Fruit fly (Drosophila melanogaster) whole organism, embryonic: Measurements from ENCODE around the gene Spn88Ea.

ENCODE experiments used
- Asciz ChIP-seq: fragments of 200-800 bp; sonication (Bioruptor generic); optimal IDR thresholded peaks from 2 replicates; lab custom pipeline; 2017; ENCODE audit warnings: missing biosample characterization, mild to moderate bottlenecking, missing genetic modification characterization, missing genetic modification reagents
- CG11247 ChIP-seq: fragments of 200-800 bp; sonication (Bioruptor generic); IDR thresholded peaks from 2 replicates; pipeline ENCODE4 v1.3.6; 2022; ENCODE audit warnings: missing biosample characterization, missing genetic modification characterization
- CG12104 ChIP-seq: fragments of 200-800 bp; sonication (Bioruptor generic); optimal IDR thresholded peaks from 3 replicates; lab custom pipeline; 2016; ENCODE audit warnings: missing biosample characterization, missing genetic modification characterization
- CG13296 ChIP-seq: fragments of 200-800 bp; sonication (Bioruptor generic); optimal IDR thresholded peaks from 3 replicates; lab custom pipeline; 2018; ENCODE audit warnings: missing biosample characterization, mild to moderate bottlenecking, missing genetic modification characterization
- CG14710 ChIP-seq: fragments of 200-800 bp; sonication (Bioruptor generic); optimal IDR thresholded peaks from 3 replicates; lab custom pipeline; 2019; ENCODE audit warnings: missing biosample characterization, mild to moderate bottlenecking, missing genetic modification characterization, moderate library complexity
- CG15479 ChIP-seq: fragments of 200-800 bp; sonication (Bioruptor generic); optimal IDR thresholded peaks from 3 replicates; lab custom pipeline; 2019; ENCODE audit warnings: missing biosample characterization, mild to moderate bottlenecking, missing genetic modification characterization, moderate library complexity
- CG17361 ChIP-seq: fragments of 200-800 bp; sonication (Bioruptor generic); IDR thresholded peaks from 3 replicates; pipeline ENCODE4 v1.3.6; 2022; ENCODE audit warnings: missing biosample characterization, missing genetic modification characterization
- CG18262 ChIP-seq: fragments of 200-800 bp; optimal IDR thresholded peaks from 3 replicates; lab custom pipeline; 2019; ENCODE audit warnings: missing biosample characterization, mild to moderate bottlenecking, missing genetic modification characterization, moderate library complexity
- CG18764 ChIP-seq: fragments of 200-800 bp; sonication (Bioruptor generic); optimal IDR thresholded peaks from 3 replicates; lab custom pipeline; 2016; ENCODE audit warnings: missing biosample characterization, missing genetic modification characterization
- CG2129 ChIP-seq: fragments of 200-800 bp; sonication (Bioruptor generic); IDR thresholded peaks from 2 replicates; pipeline ENCODE4 v1.3.6; 2022; ENCODE audit warnings: missing biosample characterization, missing genetic modification characterization; ENCODE audit not compliant: partially characterized antibody
- CG2875 ChIP-seq: fragments of 200-800 bp; sonication (Bioruptor generic); optimal IDR thresholded peaks from 2 replicates; lab custom pipeline; 2017; ENCODE audit warnings: missing biosample characterization, mild to moderate bottlenecking, missing genetic modification characterization, missing genetic modification reagents
- CG3995 ChIP-seq: fragments of 200-800 bp; sonication (Bioruptor generic); optimal IDR thresholded peaks from 3 replicates; lab custom pipeline; 2016; ENCODE audit warnings: missing biosample characterization, missing genetic modification characterization
- CG42726 ChIP-seq: fragments of 200-800 bp; sonication (Bioruptor generic); IDR thresholded peaks from 2 replicates; pipeline ENCODE4 v1.3.6; 2022; ENCODE audit warnings: missing biosample characterization, missing genetic modification characterization; ENCODE audit not compliant: partially characterized antibody
- CG4707 ChIP-seq: fragments of 200-800 bp; sonication (Bioruptor generic); optimal IDR thresholded peaks from 2 replicates; lab custom pipeline; 2018; ENCODE audit warnings: missing biosample characterization, mild to moderate bottlenecking, missing genetic modification characterization, moderate library complexity
- CG6654 ChIP-seq: fragments of 200-800 bp; sonication (Bioruptor generic); optimal IDR thresholded peaks from 2 replicates; lab custom pipeline; 2017; ENCODE audit warnings: missing biosample characterization, mild to moderate bottlenecking, missing genetic modification characterization
- CG7928 ChIP-seq: fragments of 200-800 bp; sonication (Bioruptor generic); optimal IDR thresholded peaks from 2 replicates; lab custom pipeline; 2017; ENCODE audit warnings: missing biosample characterization, mild to moderate bottlenecking, missing genetic modification characterization
- CG8924 ChIP-seq: fragments of 200-800 bp; optimal IDR thresholded peaks from 3 replicates; lab custom pipeline; 2019; ENCODE audit warnings: missing biosample characterization, mild to moderate bottlenecking, missing genetic modification characterization, moderate library complexity
- CoRest ChIP-seq: fragments of 200-800 bp; sonication (Bioruptor generic); optimal IDR thresholded peaks from 3 replicates; lab custom pipeline; 2018; ENCODE audit warnings: missing biosample characterization, mild to moderate bottlenecking, missing genetic modification characterization, moderate library complexity
- Dll ChIP-seq: fragments of 200-800 bp; sonication (Bioruptor generic); IDR thresholded peaks from 4 replicates; pipeline ENCODE4 v1.3.6; 2022; ENCODE audit warnings: missing biosample characterization, missing genetic modification characterization; ENCODE audit not compliant: partially characterized antibody
- E2f2 ChIP-seq: fragments of 200-800 bp; sonication (Bioruptor generic); IDR thresholded peaks from 2 replicates; pipeline ENCODE4 v1.3.6; 2022; ENCODE audit warnings: missing biosample characterization, missing genetic modification characterization
- Fer1 ChIP-seq: fragments of 200-800 bp; sonication (Bioruptor generic); optimal IDR thresholded peaks from 2 replicates; lab custom pipeline; 2017; ENCODE audit warnings: missing biosample characterization, mild to moderate bottlenecking, missing genetic modification characterization
- HmgZ ChIP-seq: fragments of 200-800 bp; sonication (Bioruptor generic); optimal IDR thresholded peaks from 2 replicates; lab custom pipeline; 2018; ENCODE audit warnings: missing biosample characterization, mild to moderate bottlenecking, missing genetic modification characterization
- MESR4 ChIP-seq: fragments of 200-800 bp; sonication (Bioruptor generic); optimal IDR thresholded peaks from 2 replicates; lab custom pipeline; 2018; ENCODE audit warnings: missing biosample characterization, mild to moderate bottlenecking, missing genetic modification characterization, moderate library complexity
- Max ChIP-seq: fragments of 200-800 bp; sonication (Bioruptor generic); optimal IDR thresholded peaks from 2 replicates; lab custom pipeline; 2016; ENCODE audit warnings: missing biosample characterization, mild to moderate bottlenecking, missing genetic modification characterization
- Nf-YB ChIP-seq: fragments of 200-800 bp; sonication (Bioruptor generic); optimal IDR thresholded peaks from 3 replicates; lab custom pipeline; 2019; ENCODE audit warnings: missing biosample characterization, mild to moderate bottlenecking, missing genetic modification characterization, moderate library complexity
- Nf-YC ChIP-seq: fragments of 200-800 bp; optimal IDR thresholded peaks from 3 replicates; lab custom pipeline; 2019; ENCODE audit warnings: missing biosample characterization, mild to moderate bottlenecking, missing genetic modification characterization, moderate library complexity
- Oaz ChIP-seq: fragments of 200-800 bp; sonication (Bioruptor generic); IDR thresholded peaks from 2 replicates; pipeline ENCODE4 v1.3.6; 2022; ENCODE audit warnings: missing biosample characterization, missing genetic modification characterization
- Opbp ChIP-seq: fragments of 200-800 bp; sonication (Bioruptor generic); IDR thresholded peaks from 3 replicates; pipeline ENCODE4 v1.3.6; 2022; ENCODE audit warnings: missing biosample characterization, missing genetic modification characterization; ENCODE audit not compliant: partially characterized antibody
- Pdp1 ChIP-seq, 2 experiments: fragments of 200-800 bp; sonication (Bioruptor generic); optimal IDR thresholded peaks; 3 replicates each; lab custom pipeline; 2016; ENCODE audit warnings: missing biosample characterization in 2 of 2, missing genetic modification characterization in 2 of 2, mild to moderate bottlenecking in 1 of 2, moderate library complexity in 1 of 2
- Scr ChIP-seq: fragments of 200-800 bp; sonication (Bioruptor generic); IDR thresholded peaks from 2 replicates; pipeline ENCODE4 v1.3.6; 2022; ENCODE audit warnings: missing biosample characterization, missing genetic modification characterization; ENCODE audit not compliant: partially characterized antibody
- Sin3A ChIP-seq: fragments of >200 bp; optimal IDR thresholded peaks from 2 replicates; lab custom pipeline; 2018
- Stat92E ChIP-seq, 3 experiments: fragments of >200 bp in 2 of 3; fragments of 200-800 bp in 1 of 3; sonication (Bioruptor generic) in 1 of 3; optimal IDR thresholded peaks; 2 replicates each; lab custom pipeline; 2017 to 2019; ENCODE audit warnings: missing biosample characterization in 3 of 3, missing genetic modification characterization in 3 of 3, mild to moderate bottlenecking in 1 of 3, moderate library complexity in 1 of 3
- amos ChIP-seq: fragments of 200-800 bp; sonication (Bioruptor generic); IDR thresholded peaks from 2 replicates; pipeline ENCODE4 v1.3.6; 2022; ENCODE audit warnings: missing biosample characterization, missing genetic modification characterization; ENCODE audit not compliant: partially characterized antibody
- bbx ChIP-seq: fragments of 200-800 bp; sonication (Bioruptor generic); IDR thresholded peaks from 2 replicates; pipeline ENCODE4 v1.3.6; 2022; ENCODE audit warnings: missing biosample characterization, missing genetic modification characterization; ENCODE audit not compliant: partially characterized antibody
- chm ChIP-seq: fragments of 200-800 bp; sonication (Bioruptor generic); IDR thresholded peaks from 2 replicates; pipeline ENCODE4 v1.3.6; 2022; ENCODE audit warnings: missing biosample characterization, missing genetic modification characterization
- ci ChIP-seq: fragments of 200-800 bp; sonication (Bioruptor generic); IDR thresholded peaks from 3 replicates; pipeline ENCODE4 v1.3.6; 2022; ENCODE audit warnings: missing biosample characterization, missing genetic modification characterization
- en ChIP-seq: fragments of 200-800 bp; sonication (Bioruptor generic); optimal IDR thresholded peaks from 2 replicates; lab custom pipeline; 2016; ENCODE audit warnings: missing biosample characterization, missing genetic modification characterization
- exex ChIP-seq: fragments of 200-800 bp; sonication (Bioruptor generic); optimal IDR thresholded peaks from 4 replicates; lab custom pipeline; 2018; ENCODE audit warnings: missing biosample characterization, mild to moderate bottlenecking, missing genetic modification characterization, moderate library complexity
- grn ChIP-seq: fragments of 200-800 bp; sonication (Bioruptor generic); optimal IDR thresholded peaks from 3 replicates; lab custom pipeline; 2017; ENCODE audit warnings: missing biosample characterization, missing genetic modification characterization
- gro ChIP-seq: fragments of 200-800 bp; sonication (Bioruptor generic); optimal IDR thresholded peaks from 2 replicates; lab custom pipeline; 2016; ENCODE audit warnings: missing biosample characterization, missing genetic modification characterization
- inv ChIP-seq: fragments of 200-800 bp; sonication (Bioruptor generic); IDR thresholded peaks from 2 replicates; pipeline ENCODE4 v1.3.6; 2022; ENCODE audit warnings: missing biosample characterization, missing genetic modification characterization; ENCODE audit not compliant: partially characterized antibody
- lola ChIP-seq, 3 experiments: fragments of >200 bp in 2 of 3; fragments of 200-800 bp in 1 of 3; sonication (Bioruptor generic) in 1 of 3; optimal IDR thresholded peaks; 2 replicates each; lab custom pipeline; 2017 to 2019; ENCODE audit warnings: missing biosample characterization in 3 of 3, missing genetic modification characterization in 3 of 3, mild to moderate bottlenecking in 1 of 3, moderate library complexity in 1 of 3
- mirr ChIP-seq: fragments of 200-800 bp; sonication (Bioruptor generic); optimal IDR thresholded peaks from 3 replicates; lab custom pipeline; 2018; ENCODE audit warnings: missing biosample characterization, mild to moderate bottlenecking, missing genetic modification characterization
- nmo ChIP-seq: fragments of 200-800 bp; sonication (Bioruptor generic); optimal IDR thresholded peaks from 2 replicates; lab custom pipeline; 2018; ENCODE audit warnings: missing biosample characterization, mild to moderate bottlenecking, missing genetic modification characterization, moderate library complexity
- tna ChIP-seq: fragments of 200-800 bp; sonication (Bioruptor generic); IDR thresholded peaks from 2 replicates; pipeline ENCODE4 v1.3.6; 2022; ENCODE audit warnings: missing biosample characterization, missing genetic modification characterization; ENCODE audit not compliant: partially characterized antibody
- trem ChIP-seq: fragments of 200-800 bp; optimal IDR thresholded peaks from 3 replicates; lab custom pipeline; 2019; ENCODE audit warnings: missing biosample characterization, mild to moderate bottlenecking, missing genetic modification characterization, moderate library complexity
- wdn ChIP-seq: fragments of 200-800 bp; sonication (Bioruptor generic); IDR thresholded peaks from 2 replicates; pipeline ENCODE4 v1.3.6; 2022; ENCODE audit warnings: missing biosample characterization, missing genetic modification characterization

The Spn88Ea gene

dm6 chr3R:15213362-15213989 lies 7.2 kb upstream of the Spn88Ea start, which contains the start of the genes CG6654 and CG4210 (continued):
- TF ChIP-seq lola (GFP tag; optimal IDR thresholded peaks at IDR 0.05; lab: Kevin White, UChicago) (peak in 1 of 3 experiments; percentile 23), nmo (GFP tag; lab: Kevin White, UChicago) (peak; percentile 56), chm (GFP tag; lab: Robert Waterston, UW) (0 out of 2 replicates have a peak, but pooled peaks have one; percentile 9), wdn (no peak), CG3995 (peak; percentile 69), CG18764 (GFP tag; lab: Kevin White, UChicago) (no peak), MESR4 (peak; percentile 66), en (GFP tag; lab: Kevin White, UChicago) (no peak), HmgZ (tag; lab: Kevin White, UChicago) (peak; percentile 48), Max (peak; percentile 14), bbx (GFP tag; lab: Robert Waterston, UW) (0 out of 2 replicates have a peak, but pooled peaks have one; percentile 39), CG4707 (GFP tag; lab: Kevin White, UChicago) (no peak), CoRest (tag; lab: Kevin White, UChicago) (peak; percentile 56), Dll (GFP tag; lab: Robert Waterston, UW) (peak; percentile 69), Oaz (GFP tag; lab: Robert Waterston, UW) (no peak), Scr (GFP tag; lab: Robert Waterston, UW) (peak; percentile 68), exex (peak; percentile 38), Opbp (GFP tag; lab: Robert Waterston, UW) (peak; percentile 53; the same call in 2 of the 3 replicates), Sin3A (peak; percentile 21), ci (GFP tag; lab: Robert Waterston, UW) (no peak), gro (GFP tag; lab: Kevin White, UChicago) (peak; percentile 33), Nf-YC (tag; lab: Kevin White, UChicago) (peak; percentile 44), CG13296 (GFP tag; lab: Kevin White, UChicago) (peak; percentile 5), CG12104 (GFP tag; lab: Kevin White, UChicago) (peak; percentile 23), inv (GFP tag; lab: Robert Waterston, UW) (peak; percentile 37; the same call in 1 of the 2 replicates), amos (peak; percentile 49), Asciz (GFP tag; lab: Kevin White, UChicago) (peak; percentile 1), CG18262 (tag; lab: Kevin White, UChicago) (peak; percentile 22), CG8924 (peak; percentile 6), CG6654 (GFP tag; lab: Kevin White, UChicago) (no peak), CG2875 (GFP tag; lab: Kevin White, UChicago) (no peak), CG14710 (tag; lab: Kevin White, UChicago) (peak; percentile 61), Nf-YB (no peak), Fer1 (GFP tag; lab: Kevin White, UChicago) (peak; percentile 30), Pdp1 (GFP tag; optimal IDR thresholded peaks at IDR 0.05; lab: Kevin White, UChicago) (peak in 1 of 2 experiments; percentile 63), CG11247 (GFP tag; lab: Robert Waterston, UW) (no peak), grn (GFP tag; lab: Kevin White, UChicago) (peak; percentile 88), CG7928 (GFP tag; lab: Kevin White, UChicago) (no peak), tna (GFP tag; lab: Robert Waterston, UW) (no peak), CG15479 (GFP tag; lab: Kevin White, UChicago) (peak; percentile 20), CG42726 (GFP tag; lab: Robert Waterston, UW) (no peak), mirr (GFP tag; lab: Kevin White, UChicago) (no peak), trem (tag; lab: Kevin White, UChicago) (peak; percentile 59), CG2129 (GFP tag; lab: Robert Waterston, UW) (peak; percentile 18; the same call in 1 of the 2 replicates), CG17361 (GFP tag; lab: Robert Waterston, UW) (peak; percentile 33; the same call in 1 of the 3 replicates), Stat92E (GFP tag; optimal IDR thresholded peaks at IDR 0.05; lab: Kevin White, UChicago) (peak in 1 of 3 experiments; percentile 63), E2f2 (GFP tag; lab: Robert Waterston, UW) (peak; percentile 92)
